Worm (Caenorhabditis elegans) whole organism, mixed stage, embryonic: ENCODE data around the gene hrpu-1.
A peak's percentile ranks its signal among the peaks of the same experiment; 100 is the strongest.
"Not testable (repeated sequence)": the region's sequence is repeated elsewhere in the genome, so short reads cannot be mapped to it uniquely, and the experiment has no call there.

Experiments used
- M03D4.4 ChIP-seq: sonication (generic microtip); optimal IDR thresholded peaks from 2 replicates; lab custom pipeline; 2017; ENCODE audit warnings: mild to moderate bottlenecking, missing genetic modification characterization, missing compliant biosample characterization
- bed-3 ChIP-seq: fragments of 200-800 bp; sonication (Bioruptor generic); optimal IDR thresholded peaks from 3 replicates; lab custom pipeline; 2018; ENCODE audit warnings: mild to moderate bottlenecking, missing genetic modification characterization, moderate library complexity, missing compliant biosample characterization
- blmp-1 ChIP-seq: fragments of 150-350 bp; optimal IDR thresholded peaks from 2 replicates; lab custom pipeline; 2014; ENCODE audit warnings: missing biosample characterization, missing genetic modification characterization
- ceh-39 ChIP-seq: fragments of 150-350 bp; optimal IDR thresholded peaks from 2 replicates; lab custom pipeline; 2014; ENCODE audit warnings: missing biosample characterization, missing genetic modification characterization
- ceh-43 ChIP-seq: fragments of 200-800 bp; sonication (Bioruptor generic); optimal IDR thresholded peaks from 2 replicates; lab custom pipeline; 2018; ENCODE audit warnings: mild to moderate bottlenecking, missing genetic modification characterization, moderate library complexity, missing compliant biosample characterization
- ceh-83 ChIP-seq: fragments of 200-800 bp; sonication (Bioruptor generic); optimal IDR thresholded peaks from 2 replicates; lab custom pipeline; 2018; ENCODE audit warnings: mild to moderate bottlenecking, missing genetic modification characterization, missing compliant biosample characterization
- ces-1 ChIP-seq: fragments of 150-350 bp; optimal IDR thresholded peaks from 2 replicates; lab custom pipeline; 2014; ENCODE audit warnings: missing biosample characterization, missing genetic modification reagents, missing genetic modification characterization
- cnd-1 ChIP-seq: fragments of 200-800 bp; sonication (Bioruptor generic); optimal IDR thresholded peaks from 2 replicates; lab custom pipeline; 2018; ENCODE audit warnings: mild to moderate bottlenecking, missing genetic modification characterization, missing compliant biosample characterization
- drap-1 ChIP-seq: fragments of 200-800 bp; sonication (Bioruptor generic); optimal IDR thresholded peaks from 3 replicates; lab custom pipeline; 2018; ENCODE audit warnings: mild to moderate bottlenecking, missing genetic modification characterization, missing compliant biosample characterization
- elt-1 ChIP-seq: sonication (generic microtip); optimal IDR thresholded peaks from 2 replicates; lab custom pipeline; 2017; ENCODE audit warnings: missing genetic modification characterization, mild to moderate bottlenecking, missing compliant biosample characterization, antibody characterized with exemption, moderate library complexity, borderline replicate concordance; ENCODE audit not compliant: insufficient read depth
- elt-3 ChIP-seq: fragments of 150-350 bp; optimal IDR thresholded peaks from 2 replicates; lab custom pipeline; 2014; ENCODE audit warnings: missing biosample characterization, missing genetic modification characterization
- flh-1 ChIP-seq: fragments of 200-800 bp; sonication (Bioruptor generic); optimal IDR thresholded peaks from 2 replicates; lab custom pipeline; 2018; ENCODE audit warnings: mild to moderate bottlenecking, missing genetic modification characterization, moderate library complexity, missing compliant biosample characterization
- ham-2 ChIP-seq: fragments of 200-800 bp; sonication (Bioruptor generic); optimal IDR thresholded peaks from 2 replicates; lab custom pipeline; 2018; ENCODE audit warnings: mild to moderate bottlenecking, missing genetic modification characterization, missing compliant biosample characterization
- hlh-1 ChIP-seq: fragments of 150-350 bp; optimal IDR thresholded peaks from 2 replicates; lab custom pipeline; 2014; ENCODE audit warnings: missing biosample characterization, missing genetic modification reagents, missing genetic modification characterization
- lin-13 ChIP-seq: fragments of 150-350 bp; optimal IDR thresholded peaks from 2 replicates; lab custom pipeline; 2014; ENCODE audit warnings: missing biosample characterization, missing genetic modification characterization
- lin-32 ChIP-seq: fragments of 200-800 bp; sonication (Bioruptor generic); optimal IDR thresholded peaks from 2 replicates; lab custom pipeline; 2018; ENCODE audit warnings: mild to moderate bottlenecking, missing genetic modification characterization, missing compliant biosample characterization
- lsy-2 ChIP-seq: fragments of 150-350 bp; optimal IDR thresholded peaks from 2 replicates; lab custom pipeline; 2014; ENCODE audit warnings: missing biosample characterization, missing genetic modification characterization
- mab-5 ChIP-seq: fragments of 150-350 bp; optimal IDR thresholded peaks from 2 replicates; lab custom pipeline; 2014; ENCODE audit warnings: missing biosample characterization, missing genetic modification characterization
- mep-1 ChIP-seq: fragments of 150-350 bp; optimal IDR thresholded peaks from 2 replicates; lab custom pipeline; 2017; ENCODE audit warnings: missing biosample characterization, missing genetic modification reagents, missing genetic modification characterization, inconsistent platforms
- mls-2 ChIP-seq: sonication (generic microtip); optimal IDR thresholded peaks from 2 replicates; lab custom pipeline; 2016; ENCODE audit warnings: mild to moderate bottlenecking, missing genetic modification characterization, moderate library complexity, missing compliant biosample characterization
- nhr-12 ChIP-seq: fragments of 150-350 bp; optimal IDR thresholded peaks from 2 replicates; lab custom pipeline; 2014; ENCODE audit warnings: missing biosample characterization, missing genetic modification characterization
- nhr-2 ChIP-seq: fragments of 150-350 bp; optimal IDR thresholded peaks from 2 replicates; lab custom pipeline; 2014; ENCODE audit warnings: missing biosample characterization, missing genetic modification characterization
- nhr-237 ChIP-seq: fragments of 150-350 bp; optimal IDR thresholded peaks from 2 replicates; lab custom pipeline; 2014; ENCODE audit warnings: missing biosample characterization, missing genetic modification characterization
- nhr-28 ChIP-seq: fragments of 150-350 bp; optimal IDR thresholded peaks from 2 replicates; lab custom pipeline; 2014; ENCODE audit warnings: missing biosample characterization, missing genetic modification characterization
- nhr-76 ChIP-seq: sonication (generic microtip); optimal IDR thresholded peaks from 2 replicates; lab custom pipeline; 2017; ENCODE audit warnings: missing biosample characterization, missing genetic modification characterization
- pha-4 ChIP-seq: fragments of 150-350 bp; optimal IDR thresholded peaks from 2 replicates; lab custom pipeline; 2018; ENCODE audit warnings: missing biosample characterization, missing genetic modification reagents, missing genetic modification characterization
- sem-2 ChIP-seq: fragments of 200-800 bp; sonication (Bioruptor generic); optimal IDR thresholded peaks from 2 replicates; lab custom pipeline; 2018; ENCODE audit warnings: mild to moderate bottlenecking, missing genetic modification characterization, missing compliant biosample characterization
- snpc-4 ChIP-seq: fragments of 150-350 bp; optimal IDR thresholded peaks from 2 replicates; lab custom pipeline; 2014; ENCODE audit warnings: missing biosample characterization, missing genetic modification characterization
- sptf-1 ChIP-seq: sonication (generic microtip); optimal IDR thresholded peaks from 2 replicates; lab custom pipeline; 2017; ENCODE audit warnings: mild to moderate bottlenecking, missing genetic modification characterization, moderate library complexity, missing compliant biosample characterization
- tbx-8 ChIP-seq: fragments of 200-800 bp; sonication (Bioruptor generic); optimal IDR thresholded peaks from 2 replicates; lab custom pipeline; 2018; ENCODE audit warnings: mild to moderate bottlenecking, missing genetic modification characterization, moderate library complexity, missing compliant biosample characterization
- unc-120 ChIP-seq: sonication (generic microtip); optimal IDR thresholded peaks from 2 replicates; lab custom pipeline; 2017; ENCODE audit warnings: missing genetic modification characterization, missing compliant biosample characterization; ENCODE audit not compliant: poor library complexity, severe bottlenecking
- unc-39 ChIP-seq: fragments of 150-350 bp; optimal IDR thresholded peaks from 2 replicates; lab custom pipeline; 2014; ENCODE audit warnings: missing biosample characterization, missing genetic modification characterization
- unc-62 ChIP-seq: fragments of 150-350 bp; optimal IDR thresholded peaks from 2 replicates; lab custom pipeline; 2014; ENCODE audit warnings: missing biosample characterization, missing genetic modification reagents, missing genetic modification characterization
- zip-8 ChIP-seq: fragments of 150-350 bp; optimal IDR thresholded peaks from 2 replicates; lab custom pipeline; 2014; ENCODE audit warnings: missing biosample characterization, missing genetic modification characterization
- ztf-11 ChIP-seq: fragments of 150-350 bp; optimal IDR thresholded peaks from 2 replicates; lab custom pipeline; 2014; ENCODE audit warnings: missing biosample characterization, missing genetic modification characterization

The hrpu-1 gene

DNA sequence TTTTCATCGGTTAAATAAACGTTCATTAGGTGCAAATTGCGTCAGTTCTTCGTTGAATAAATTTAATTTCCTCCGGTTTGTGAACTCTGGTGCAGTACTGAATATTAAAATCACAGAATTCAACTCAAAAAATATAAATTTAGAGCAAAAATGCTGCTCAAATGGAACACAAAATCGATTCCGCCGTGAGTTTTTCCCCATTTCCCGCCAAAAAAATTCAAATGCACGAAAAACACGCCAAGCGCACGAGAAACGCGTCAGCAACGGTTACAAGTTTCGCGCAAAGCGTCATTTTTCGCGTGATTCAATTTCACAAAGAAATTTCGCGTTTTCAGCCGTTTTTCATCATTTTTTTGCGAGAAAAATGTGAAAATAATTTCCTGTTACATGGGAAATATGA lies at the start of gene hrpu-1:
Gene hrpu-1, plus strand, starts transcription at position 140 of the 400 bp plus-strand sequence.
- TF ChIP-seq ceh-83 (GFP tag; lab: Kevin White, UChicago) (no peak), lsy-2 (tag; lab: Kevin White, UChicago) (peak; percentile 69), flh-1 (GFP tag; lab: Kevin White, UChicago) (no peak), ham-2 (GFP tag; lab: Kevin White, UChicago) (no peak), unc-39 (no peak), elt-1 (no peak), mab-5 (tag; lab: Kevin White, UChicago) (peak; percentile 41), elt-3 (tag; lab: Kevin White, UChicago) (no peak), nhr-28 (tag; lab: Kevin White, UChicago) (no peak), pha-4 (tag; lab: Kevin White, UChicago) (peak; percentile 77), ceh-43 (no peak), sptf-1 (tag; lab: Kevin White, UChicago) (peak; percentile 22), M03D4.4 (tag; lab: Kevin White, UChicago) (peak; percentile 31), mls-2 (tag; lab: Kevin White, UChicago) (no peak), drap-1 (GFP tag; lab: Kevin White, UChicago) (no peak), blmp-1 (tag; lab: Kevin White, UChicago) (no peak), mep-1 (peak; percentile 62), ztf-11 (tag; lab: Kevin White, UChicago) (no peak), unc-62 (GFP tag; lab: Kevin White, UChicago) (no peak), zip-8 (tag; lab: Kevin White, UChicago) (no peak), snpc-4 (tag; lab: Kevin White, UChicago) (no peak), tbx-8 (GFP tag; lab: Kevin White, UChicago) (no peak), bed-3 (GFP tag; lab: Kevin White, UChicago) (no peak), unc-120 (tag; lab: Kevin White, UChicago) (no peak), nhr-237 (tag; lab: Kevin White, UChicago) (peak; percentile 63), cnd-1 (tag; lab: Kevin White, UChicago) (no peak), lin-32 (GFP tag; lab: Kevin White, UChicago) (no peak), nhr-2 (no peak), lin-13 (peak; percentile 88), nhr-12 (tag; lab: Kevin White, UChicago) (no peak), hlh-1 (tag; lab: Kevin White, UChicago) (no peak), sem-2 (GFP tag; lab: Kevin White, UChicago) (no peak), ces-1 (GFP tag; lab: Kevin White, UChicago) (peak; percentile 86), ceh-39 (tag; lab: Kevin White, UChicago) (peak; percentile 87), nhr-76 (no peak)

- TF ChIP-seq nhr-28 (tag; lab: Kevin White, UChicago); drap-1 (GFP tag; lab: Kevin White, UChicago); mab-5 (tag; lab: Kevin White, UChicago): not testable (repeated sequence)
Measured at ce11 chrIV:15006494-15006893, 32.9 kb upstream of the hrpu-1 start, which contains the start of gene Y41E3.6. Gene Y41E3.6, plus strand, starts transcription at chrIV:15006794.

DNA sequence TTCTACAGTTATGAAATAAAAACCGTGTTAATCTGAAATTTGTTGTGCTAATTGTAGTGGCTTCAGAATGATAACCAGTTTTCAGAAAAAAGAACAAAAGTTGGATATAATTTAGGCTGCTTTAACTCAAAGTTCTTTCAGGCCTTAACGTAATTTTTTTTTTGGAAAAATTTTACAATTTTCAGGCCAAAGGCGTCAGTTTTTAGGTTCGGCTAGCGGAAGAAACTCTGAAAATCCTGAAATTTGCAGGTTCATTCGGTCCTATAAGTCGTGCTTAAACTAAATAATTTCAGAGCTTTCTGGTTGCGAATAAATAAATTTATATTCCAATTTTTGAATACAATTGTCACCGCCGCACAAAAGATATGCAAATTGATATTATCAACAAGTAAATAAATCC lies 31.2 kb upstream of the hrpu-1 start:
- TF ChIP-seq ceh-39 (tag; lab: Kevin White, UChicago) = no peak
- TF ChIP-seq sem-2 (GFP tag; lab: Kevin White, UChicago) = no peak
- no peak for TF ChIP-seq snpc-4 (tag; lab: Kevin White, UChicago)
- no peak for TF ChIP-seq blmp-1 (tag; lab: Kevin White, UChicago)
- TF ChIP-seq sptf-1 (tag; lab: Kevin White, UChicago) = no peak
- no peak for TF ChIP-seq unc-39
- TF ChIP-seq cnd-1 (tag; lab: Kevin White, UChicago) = no peak
- no peak for TF ChIP-seq nhr-237 (tag; lab: Kevin White, UChicago)
- no peak for TF ChIP-seq lin-32 (GFP tag; lab: Kevin White, UChicago)
- TF ChIP-seq, all 35 proteins: peak for 0

- TF ChIP-seq hlh-1 (tag; lab: Kevin White, UChicago) = no peak
- no peak for TF ChIP-seq nhr-237 (tag; lab: Kevin White, UChicago)
- no peak for TF ChIP-seq sem-2 (GFP tag; lab: Kevin White, UChicago)
- no peak for TF ChIP-seq tbx-8 (GFP tag; lab: Kevin White, UChicago)
- no peak for TF ChIP-seq elt-1
- TF ChIP-seq ces-1 (GFP tag; lab: Kevin White, UChicago) = no peak
- no peak for TF ChIP-seq lin-13
- TF ChIP-seq drap-1 (GFP tag; lab: Kevin White, UChicago) = no peak
- TF ChIP-seq ceh-39 (tag; lab: Kevin White, UChicago) = no peak
Measured at ce11 chrIV:15011169-15011568, 28.2 kb upstream of the hrpu-1 start.
